Worm (Caenorhabditis elegans) whole organism, L2 larva: ENCODE measurements around the gene srz-104.

Experiments used
- aly-2 ChIP-seq: fragments of 150-350 bp; optimal IDR thresholded peaks from 2 replicates; lab custom pipeline; 2014; ENCODE audit warnings: missing biosample characterization, missing genetic modification characterization
- mab-5 ChIP-seq: fragments of 150-350 bp; optimal IDR thresholded peaks from 2 replicates; lab custom pipeline; 2014; ENCODE audit warnings: missing biosample characterization, missing genetic modification characterization
- ztf-1 ChIP-seq: fragments of 200-800 bp; sonication (Bioruptor generic); conservative IDR thresholded peaks from 2 replicates; pipeline ENCODE4 v1.3.6; 2022; ENCODE audit warnings: missing genetic modification characterization, missing compliant biosample characterization
- ztf-4 ChIP-seq: fragments of 150-350 bp; optimal IDR thresholded peaks from 2 replicates; lab custom pipeline; 2014; ENCODE audit warnings: missing biosample characterization, missing genetic modification characterization

DNA sequence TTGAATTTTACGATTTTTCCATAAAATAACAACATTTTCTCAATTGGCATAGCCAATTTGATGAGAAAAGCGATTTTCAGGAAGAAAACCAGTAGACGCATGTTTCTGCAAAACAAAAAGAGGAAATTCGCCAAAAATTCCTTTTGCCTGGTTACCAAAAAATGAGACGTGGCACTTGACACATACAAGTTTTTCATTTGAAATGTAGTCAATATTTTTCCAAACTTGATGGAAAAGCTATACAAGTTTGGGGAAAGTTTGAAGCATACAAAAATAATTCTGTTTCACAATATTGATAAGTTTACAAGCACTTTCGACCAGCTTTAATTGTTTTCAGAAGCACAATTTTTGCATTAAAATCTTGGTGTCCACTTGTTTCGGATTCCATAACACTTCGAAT is 42.9 kb upstream of the srz-104 start, which contains the start of gene clec-191:
- TF ChIP-seq mab-5 (tag; lab: Kevin White, UChicago) (no peak), aly-2 (tag; lab: Kevin White, UChicago) (no peak), ztf-1 (GFP tag; lab: Robert Waterston, UW) (no peak), ztf-4 (tag; lab: Kevin White, UChicago) (no peak)
